Worm (Caenorhabditis elegans): ENCODE measurements around the gene C08F1.12.

C08F1.12 gene

ce11 chrII:1757033-1757432 is 49.2 kb downstream of the C08F1.12 start, which contains the start of gene F36H5.10:
Gene F36H5.10 (plus strand): TSS chrII:1757333.
- TF ChIP-seq lin-32 (GFP tag; optimal IDR thresholded peaks at IDR 0.05), result no peak
- TF ChIP-seq unc-39 (tag; optimal IDR thresholded peaks at IDR 0.05), result no peak
- no peak for TF ChIP-seq mls-2 (tag; optimal IDR thresholded peaks at IDR 0.05)
- no peak for TF ChIP-seq ces-1 (GFP tag; optimal IDR thresholded peaks at IDR 0.05)
- no peak for TF ChIP-seq hlh-1 (tag; optimal IDR thresholded peaks at IDR 0.05)
- no peak for TF ChIP-seq snpc-4 (tag; optimal IDR thresholded peaks at IDR 0.05)
- peak; percentile 19 for TF ChIP-seq zip-8 (tag; optimal IDR thresholded peaks at IDR 0.05)

ce11 chrII:1756582-1756981 is 49.7 kb downstream of the C08F1.12 start, which contains the start of gene fbxb-53:
Gene fbxb-53 (plus strand): TSS chrII:1756882.
- TF ChIP-seq tbx-8 (GFP tag; optimal IDR thresholded peaks at IDR 0.05), result no peak
- no peak for TF ChIP-seq flh-1 (GFP tag; optimal IDR thresholded peaks at IDR 0.05)
- TF ChIP-seq elt-1 (tag; optimal IDR thresholded peaks at IDR 0.05; ENCODE audit: borderline replicate concordance, insufficient read depth), result peak; percentile 44

DNA sequence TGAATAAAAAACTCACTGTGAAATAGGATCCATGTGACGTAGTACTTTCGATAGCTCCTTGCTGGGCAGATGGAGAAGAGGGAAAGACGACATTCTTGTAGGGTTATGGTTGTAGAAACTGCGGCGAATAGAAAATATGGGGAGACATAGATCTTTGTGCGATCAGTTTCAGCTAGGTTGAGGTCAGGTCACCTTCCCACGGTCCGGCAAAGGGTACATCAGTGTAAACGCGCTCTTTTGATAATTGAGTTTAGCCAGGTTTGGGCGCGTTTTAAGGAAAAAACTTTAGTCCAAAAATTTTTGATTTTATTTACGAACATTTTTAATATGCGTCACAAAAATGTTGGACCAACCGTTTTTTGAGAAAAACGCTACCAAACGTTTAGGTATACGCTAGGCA is 50.2 kb downstream of the C08F1.12 start, which contains the start of gene F36H5.17:
Gene F36H5.17, minus strand, starts transcription at position 101 of the 400 bp plus-strand sequence.
- TF ChIP-seq ces-1 (GFP tag; optimal IDR thresholded peaks at IDR 0.05) (no peak), mls-2 (tag; optimal IDR thresholded peaks at IDR 0.05) (no peak), elt-3 (tag; optimal IDR thresholded peaks at IDR 0.05) (no peak), pha-4 (tag; optimal IDR thresholded peaks at IDR 0.05) (no peak), mab-5 (tag; optimal IDR thresholded peaks at IDR 0.05) (no peak), lin-13 (tag; optimal IDR thresholded peaks at IDR 0.05) (no peak), snpc-4 (tag; optimal IDR thresholded peaks at IDR 0.05) (no peak), mep-1 (tag; optimal IDR thresholded peaks at IDR 0.05) (no peak), hlh-1 (tag; optimal IDR thresholded peaks at IDR 0.05) (no peak), ceh-39 (tag; optimal IDR thresholded peaks at IDR 0.05) (no peak), blmp-1 (tag; optimal IDR thresholded peaks at IDR 0.05) (no peak), cnd-1 (tag; optimal IDR thresholded peaks at IDR 0.05) (no peak)

All from whole organism, mixed stage, embryonic.